Worm (Caenorhabditis elegans): Measurements from ENCODE around the gene C16A11.2.

- no peak for TF ChIP-seq nhr-28 (tag; optimal IDR thresholded peaks at IDR 0.05)
- no peak for TF ChIP-seq Y116A8C.19 (tag; optimal IDR thresholded peaks at IDR 0.05; ENCODE audit: borderline replicate concordance)
- no peak for TF ChIP-seq fkh-10 (GFP tag; optimal IDR thresholded peaks at IDR 0.05)
- TF ChIP-seq aha-1 (tag; optimal IDR thresholded peaks at IDR 0.05): no peak
- no peak for TF ChIP-seq lin-15B (tag; optimal IDR thresholded peaks at IDR 0.05)
- TF ChIP-seq tbx-2 (tag; optimal IDR thresholded peaks at IDR 0.05): no peak
Observed at ce11 chrII:4256541-4257001, 18.6 kb downstream of the C16A11.2 start, which contains the start of gene C16A11.7.

All from whole organism, L1 larva.